Fruit fly (Drosophila melanogaster): ENCODE data around the gene CG31415.

Gene CG31415

DNA sequence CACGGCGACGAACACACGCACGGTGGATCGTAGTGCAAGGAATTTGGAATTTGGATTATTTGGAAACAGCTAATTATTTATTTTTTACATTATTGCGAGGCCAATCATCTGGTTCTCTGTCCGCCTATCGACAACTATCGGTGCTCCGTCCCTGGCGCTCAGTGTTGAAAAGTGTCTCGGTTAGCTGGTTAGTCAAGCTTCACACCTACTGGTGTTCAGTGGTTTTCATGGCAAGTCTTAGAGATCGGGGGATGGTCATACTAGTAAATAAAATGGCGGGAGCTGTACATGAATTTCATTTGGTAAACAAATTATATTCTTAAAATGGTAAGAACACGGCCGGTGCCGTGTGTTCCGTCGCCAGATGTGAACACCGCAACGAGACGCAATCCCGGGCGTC is 32.4 kb upstream of the CG31415 start, which contains the start of the genes trbd and dmt (continued):
- TF ChIP-seq schlank (tag; optimal IDR thresholded peaks at IDR 0.05) (peak; percentile 2), CG13296 (GFP tag; optimal IDR thresholded peaks at IDR 0.05) (no peak), CG17328 (GFP tag; IDR thresholded peaks at IDR 0.05) (no peak), HLH3B (GFP tag; IDR thresholded peaks at IDR 0.05) (no peak), oc (tag; optimal IDR thresholded peaks at IDR 0.05) (no peak), Atf6 (GFP tag; IDR thresholded peaks at IDR 0.05) (no peak), tll (GFP tag; optimal IDR thresholded peaks at IDR 0.05) (no peak), gem (tag; optimal IDR thresholded peaks at IDR 0.05) (no peak), CG34224 (GFP tag; IDR thresholded peaks at IDR 0.05; ENCODE audit: partially characterized antibody) (no peak), CG11456 (GFP tag; IDR thresholded peaks at IDR 0.05) (no peak), CG4404 (GFP tag; IDR thresholded peaks at IDR 0.05) (no peak), sqz (GFP tag; optimal IDR thresholded peaks at IDR 0.05) (no peak), Hsf (GFP tag; optimal IDR thresholded peaks at IDR 0.05) (peak; percentile 37), wek (GFP tag; optimal IDR thresholded peaks at IDR 0.05) (no peak), CG17829 (tag; optimal IDR thresholded peaks at IDR 0.05) (no peak), Nf-YA (GFP tag; IDR thresholded peaks at IDR 0.05) (no peak), CG6683 (GFP tag; optimal IDR thresholded peaks at IDR 0.05) (no peak), CG14014 (GFP tag; IDR thresholded peaks at IDR 0.05) (no peak), Nf-YB (GFP tag; optimal IDR thresholded peaks at IDR 0.05) (no peak), jumu (GFP tag; optimal IDR thresholded peaks at IDR 0.05) (peak; percentile 69), CG7745 (tag; optimal IDR thresholded peaks at IDR 0.05) (no peak), CG4282 (GFP tag; optimal IDR thresholded peaks at IDR 0.05) (peak; percentile 57), otp (GFP tag; IDR thresholded peaks at IDR 0.05) (no peak), fd3F (GFP tag; optimal IDR thresholded peaks at IDR 0.05) (no peak), CG15696 (tag; optimal IDR thresholded peaks at IDR 0.05) (no peak), CG2120 (GFP tag; optimal IDR thresholded peaks at IDR 0.05) (no peak), H15 (GFP tag; IDR thresholded peaks at IDR 0.05) (no peak), Mrtf (GFP tag; IDR thresholded peaks at IDR 0.05) (no peak), tin (GFP tag; optimal IDR thresholded peaks at IDR 0.05) (peak; percentile 52), CG1602 (GFP tag; optimal IDR thresholded peaks at IDR 0.05) (peak; percentile 40), cwo (GFP tag; optimal IDR thresholded peaks at IDR 0.05) (no peak), tgo (GFP tag; IDR thresholded peaks at IDR 0.05) (no peak), CG10267 (tag; optimal IDR thresholded peaks at IDR 0.05) (peak; percentile 98), CG6272 (GFP tag; IDR thresholded peaks at IDR 0.05) (0 out of 2 replicates have a peak, but pooled peaks have one; percentile 38), CG18476 (GFP tag; optimal IDR thresholded peaks at IDR 0.05) (no peak), B-H1 (GFP tag; IDR thresholded peaks at IDR 0.05) (no peak), CG14965 (GFP tag; optimal IDR thresholded peaks at IDR 0.05; ENCODE audit: borderline replicate concordance) (no peak), Hmx (GFP tag; optimal IDR thresholded peaks at IDR 0.05) (no peak), CG10959 (GFP tag; IDR thresholded peaks at IDR 0.05) (no peak), CG12071 (GFP tag; optimal IDR thresholded peaks at IDR 0.05) (no peak), CG1529 (GFP tag; optimal IDR thresholded peaks at IDR 0.05) (no peak), CG1233 (GFP tag; optimal IDR thresholded peaks at IDR 0.05) (no peak), dmrt11E (tag; optimal IDR thresholded peaks at IDR 0.05) (peak; percentile 33), CG5953 (GFP tag; IDR thresholded peaks at IDR 0.05) (no peak), CG8478 (optimal IDR thresholded peaks at IDR 0.05) (no peak), BtbVII (GFP tag; optimal IDR thresholded peaks at IDR 0.05) (no peak), CG17361 (GFP tag; IDR thresholded peaks at IDR 0.05) (no peak), Asciz (GFP tag; optimal IDR thresholded peaks at IDR 0.05) (no peak), CG10274 (GFP tag; optimal IDR thresholded peaks at IDR 0.05) (no peak), tna (GFP tag; IDR thresholded peaks at IDR 0.05; ENCODE audit: partially characterized antibody) (no peak), CG16863 (GFP tag; optimal IDR thresholded peaks at IDR 0.05) (peak; percentile 52), zfh1 (GFP tag; IDR thresholded peaks at IDR 0.05) (no peak)
